Worm (Caenorhabditis elegans) whole organism, dauer: Measurements from ENCODE around the gene npr-11.

Experiments
- unc-62 ChIP-seq: sonication (generic microtip); optimal IDR thresholded peaks from 2 replicates; lab custom pipeline; 2017; ENCODE audit warnings: missing biosample characterization, missing genetic modification reagents, missing genetic modification characterization

npr-11 gene

DNA sequence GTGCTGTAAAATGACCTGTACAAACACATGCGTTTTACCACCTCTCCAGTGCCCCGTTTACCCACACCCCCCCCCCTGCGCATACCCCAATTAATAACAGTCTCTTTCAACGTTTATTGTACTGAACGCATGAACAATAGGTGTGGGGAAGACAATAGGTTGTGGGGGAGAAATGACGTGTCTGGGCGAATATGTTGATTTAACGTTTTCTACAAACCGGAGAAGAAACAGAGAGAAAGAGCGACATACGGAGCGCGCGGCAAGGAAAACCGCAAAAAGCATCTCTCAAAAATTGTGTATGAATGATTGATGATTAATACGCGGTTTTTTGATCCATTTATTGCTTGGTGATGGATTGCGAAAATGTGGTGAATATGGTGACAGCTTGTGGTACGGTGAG, 31.6 kb downstream of the npr-11 start:
- TF ChIP-seq unc-62 (GFP tag; lab: Kevin White, UChicago) = no peak

DNA sequence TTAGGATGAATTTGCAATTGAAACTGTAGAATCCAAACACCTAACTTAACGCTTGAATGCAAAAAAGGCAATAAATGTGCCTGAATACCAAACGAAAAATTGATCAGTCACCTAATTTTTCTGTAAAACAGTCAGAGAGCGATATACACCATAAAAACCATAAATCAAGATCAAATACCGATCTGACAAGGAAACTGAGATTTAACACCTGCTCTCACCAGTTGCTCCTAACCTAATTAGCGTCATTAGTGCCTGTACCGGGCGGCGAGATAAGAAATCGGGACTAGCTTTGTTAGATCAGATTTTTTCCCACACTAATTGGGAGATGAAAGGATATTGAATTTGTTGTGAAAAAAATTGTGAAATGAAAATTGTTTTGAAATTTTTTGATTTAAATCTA, 32.4 kb downstream of the npr-11 start:
- no peak for TF ChIP-seq unc-62 (GFP tag; lab: Kevin White, UChicago)

ce11 chrX:1222391-1222790, 33.1 kb downstream of the npr-11 start:
- no peak for TF ChIP-seq unc-62 (GFP tag; lab: Kevin White, UChicago)

DNA sequence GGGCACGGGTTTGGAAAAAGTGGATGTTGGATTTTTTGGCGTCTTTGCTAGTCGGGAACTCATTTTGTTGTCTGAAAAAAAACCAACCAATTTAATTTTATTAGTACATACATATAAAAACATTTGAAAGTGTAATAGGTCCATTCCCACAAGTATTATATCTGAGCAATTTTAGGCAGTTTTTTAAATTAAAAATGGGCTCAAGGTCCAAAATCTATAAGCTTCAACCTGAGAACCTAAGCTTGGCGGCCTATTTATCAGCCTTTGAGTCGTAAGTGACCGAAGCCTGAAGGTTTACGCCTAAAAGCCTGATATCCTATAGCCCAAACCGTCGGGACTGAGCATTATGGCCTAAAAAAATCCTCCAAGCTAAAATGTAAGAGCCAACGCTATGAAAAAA, 37.0 kb downstream of the npr-11 start:
- no peak for TF ChIP-seq unc-62 (GFP tag; lab: Kevin White, UChicago)

- TF ChIP-seq unc-62 (GFP tag; lab: Kevin White, UChicago) = no peak
Measured at ce11 chrX:1216833-1217232, 38.6 kb downstream of the npr-11 start.

DNA sequence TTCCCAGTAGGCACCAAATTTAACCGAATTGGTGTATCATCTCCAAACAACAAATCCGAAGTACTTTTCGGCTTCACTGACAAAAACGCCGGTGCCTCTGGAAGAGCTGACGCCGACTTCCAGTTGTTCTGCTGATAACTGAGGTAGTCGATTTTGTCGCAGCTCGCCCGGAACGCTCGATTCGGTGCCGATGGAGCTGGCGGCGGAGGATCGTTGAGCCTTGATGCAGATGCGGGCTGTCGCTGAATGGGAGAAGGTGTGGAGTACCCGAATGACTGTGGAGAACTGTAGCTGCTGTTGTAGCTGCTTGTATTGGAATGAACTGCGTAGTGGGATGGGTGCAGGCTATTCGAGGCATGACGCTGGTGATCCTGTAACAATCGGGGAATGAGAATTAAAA, 42.3 kb downstream of the npr-11 start:
- no peak for TF ChIP-seq unc-62 (GFP tag; lab: Kevin White, UChicago)

DNA sequence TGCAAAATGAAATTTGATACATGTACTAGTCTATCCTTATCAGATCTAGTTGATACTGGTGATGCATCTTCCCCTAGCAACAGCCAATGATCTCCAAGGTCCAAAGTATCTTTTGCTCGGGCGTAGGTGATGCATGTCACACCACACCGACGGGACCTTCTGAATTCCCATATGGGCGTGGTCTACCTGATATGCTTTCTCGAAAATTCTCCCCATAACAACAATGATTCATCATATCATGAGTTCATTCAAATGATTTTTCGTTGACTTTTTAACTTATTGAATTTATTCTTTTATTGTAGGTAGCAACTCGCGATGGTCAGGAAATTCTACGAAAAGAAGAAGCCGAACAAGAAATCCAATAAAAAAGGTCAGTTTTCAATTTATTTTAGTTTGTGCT, 46.4 kb downstream of the npr-11 start, which contains the start of gene C46H3.1:
TSS of gene C46H3.1 (plus strand) at position 301 of the 400 bp plus-strand sequence.
- no peak for TF ChIP-seq unc-62 (GFP tag; lab: Kevin White, UChicago)

ce11 chrX:1207915-1208314, 47.5 kb downstream of the npr-11 start:
- TF ChIP-seq unc-62 (GFP tag; lab: Kevin White, UChicago) = no peak

DNA sequence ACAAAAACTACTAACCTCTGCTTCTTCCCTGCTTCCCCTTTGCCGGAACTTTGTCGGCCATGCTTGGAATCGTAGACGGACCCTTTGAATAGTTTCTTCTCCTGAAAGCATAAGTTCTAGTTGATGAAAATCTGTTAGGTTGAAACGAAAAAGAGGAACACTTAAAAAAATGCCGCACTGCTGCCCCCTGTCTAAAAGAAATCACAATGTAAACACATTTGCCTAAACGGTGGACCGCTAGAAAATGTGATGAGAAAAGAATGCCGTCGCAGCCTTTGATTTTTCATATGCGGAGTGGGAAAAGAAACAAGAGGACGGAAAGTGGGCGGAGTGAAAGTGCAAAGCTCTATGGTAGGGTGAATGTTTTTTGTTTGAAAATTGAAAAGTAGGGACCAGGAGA, 49.4 kb downstream of the npr-11 start, which contains the start of gene T13G4.7:
TSS of gene T13G4.7 (minus strand) at position 101 of the 400 bp plus-strand sequence.
- no peak for TF ChIP-seq unc-62 (GFP tag; lab: Kevin White, UChicago)

DNA sequence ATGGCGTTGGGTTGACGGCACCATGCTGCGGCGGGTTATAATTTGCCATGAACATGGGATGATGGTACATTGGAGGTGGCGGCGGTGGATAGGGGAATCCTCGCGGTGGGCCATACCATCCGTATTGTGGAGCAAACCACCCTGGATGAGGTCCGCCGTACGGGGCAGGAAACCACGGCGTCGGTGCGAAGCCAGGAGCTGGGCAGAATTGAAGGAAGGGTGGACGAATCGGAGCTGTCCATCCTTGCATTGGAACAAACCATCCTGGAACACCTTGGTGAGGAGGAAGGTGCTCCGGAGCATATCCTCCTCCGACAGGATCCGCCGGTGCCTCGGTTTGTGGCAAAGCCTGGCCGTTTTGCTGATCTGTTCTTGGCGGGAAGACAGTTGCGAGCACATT, 52.8 kb downstream of the npr-11 start:
- TF ChIP-seq unc-62 (GFP tag; lab: Kevin White, UChicago) = no peak
